Worm (Caenorhabditis elegans): Measurements from ENCODE around the gene srh-28.

DNA sequence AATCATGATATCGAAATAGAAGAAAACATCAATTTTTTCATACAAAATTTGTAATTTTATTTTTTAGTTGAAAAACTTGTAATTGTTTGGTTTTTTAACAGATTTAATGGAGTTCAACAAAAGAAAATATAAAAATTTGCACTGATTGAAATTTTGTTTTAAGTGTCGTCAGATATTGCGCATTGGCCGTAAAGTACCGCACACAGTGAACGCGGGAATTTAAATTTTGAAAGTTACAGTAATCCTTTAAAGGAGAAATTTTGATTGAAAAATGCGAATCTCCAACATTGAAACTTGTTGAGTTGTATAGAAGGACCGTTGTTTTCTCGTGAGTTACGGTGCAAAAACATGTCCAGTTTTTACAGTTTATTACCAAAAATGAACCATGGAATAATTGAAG lies 17.4 kb upstream of the srh-28 start:
- no peak for TF ChIP-seq dao-5 (tag; optimal IDR thresholded peaks at IDR 0.05)
- TF ChIP-seq W03F9.2 (tag; optimal IDR thresholded peaks at IDR 0.05): no peak
